Worm (Caenorhabditis elegans): Measurements from ENCODE around the gene arc-1.

Gene arc-1

DNA sequence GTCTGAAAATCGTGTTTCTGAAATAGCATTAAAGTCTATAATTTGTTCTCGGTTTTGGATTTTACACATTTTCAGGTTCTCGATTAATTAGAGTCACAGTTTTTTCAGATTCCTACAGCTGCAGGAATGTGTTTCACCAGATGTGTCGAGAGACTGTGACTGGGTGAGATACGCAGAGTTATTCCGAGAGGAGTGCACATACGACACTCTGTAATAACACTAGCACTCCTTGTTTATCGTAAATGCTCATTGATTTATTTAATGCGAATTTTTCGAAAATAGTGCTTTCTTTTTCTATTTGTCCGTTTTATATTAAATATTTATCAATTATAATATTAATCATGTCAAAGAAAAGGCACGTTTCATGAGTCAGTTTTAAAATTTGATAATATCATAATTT is 7.4 kb upstream of the arc-1 start, which contains the start of gene ZK1320.11:
ZK1320.11 (plus strand) TSS at position 243 of the 400 bp plus-strand sequence.
- TF ChIP-seq ztf-29 (GFP tag; IDR thresholded peaks at IDR 0.05) (no peak), flt-1 (GFP tag; IDR thresholded peaks at IDR 0.05) (no peak), med-1 (GFP tag; optimal IDR thresholded peaks at IDR 0.05; ENCODE audit: insufficient read depth) (no peak), ref-1 (GFP tag; conservative IDR thresholded peaks at IDR 0.05) (no peak), T22C8.4 (GFP tag; IDR thresholded peaks at IDR 0.05) (no peak), tab-1 (GFP tag; IDR thresholded peaks at IDR 0.05) (no peak), klf-2 (GFP tag; conservative IDR thresholded peaks at IDR 0.05) (no peak), cog-1 (tag; optimal IDR thresholded peaks at IDR 0.05) (no peak), ztf-23 (GFP tag; IDR thresholded peaks at IDR 0.05) (no peak)

DNA sequence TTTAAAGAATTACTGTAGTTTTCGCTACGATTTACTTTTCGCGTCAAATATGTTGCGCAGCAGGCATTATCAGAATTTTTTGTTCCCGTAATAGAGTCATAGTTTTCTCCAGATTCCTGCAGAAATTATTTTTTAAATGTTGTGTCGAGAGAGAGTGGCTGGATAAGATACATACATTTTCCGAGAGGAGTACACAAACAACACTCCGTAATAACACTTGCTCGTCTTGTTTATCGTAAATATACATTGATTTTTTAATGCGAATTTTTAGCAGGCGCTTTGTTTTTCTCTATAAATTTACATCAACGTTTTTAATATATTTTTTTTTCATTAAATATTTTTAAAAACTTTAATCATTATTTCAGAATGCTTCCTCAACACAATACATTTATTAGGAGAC is 5.8 kb upstream of the arc-1 start, which contains the start of gene taf-8:
taf-8 (plus strand) TSS at position 360 of the 400 bp plus-strand sequence.
- TF ChIP-seq T22C8.4 (GFP tag; IDR thresholded peaks at IDR 0.05) (0 out of 2 replicates have a peak, but pooled peaks have one; percentile 23), med-1 (GFP tag; optimal IDR thresholded peaks at IDR 0.05; ENCODE audit: insufficient read depth) (no peak)

- TF ChIP-seq ref-1 (GFP tag; conservative IDR thresholded peaks at IDR 0.05) (no peak), ztf-23 (GFP tag; IDR thresholded peaks at IDR 0.05) (no peak), med-1 (GFP tag; optimal IDR thresholded peaks at IDR 0.05; ENCODE audit: insufficient read depth) (no peak), ztf-29 (GFP tag; IDR thresholded peaks at IDR 0.05) (no peak), T22C8.4 (GFP tag; IDR thresholded peaks at IDR 0.05) (no peak), tab-1 (GFP tag; IDR thresholded peaks at IDR 0.05) (no peak), flt-1 (GFP tag; IDR thresholded peaks at IDR 0.05) (no peak), cog-1 (tag; optimal IDR thresholded peaks at IDR 0.05) (no peak), klf-2 (GFP tag; conservative IDR thresholded peaks at IDR 0.05) (no peak)
These were observed 3.5 kb upstream of the arc-1 start, which contains the start of gene ZK1320.7 for ce11 chrII:9671308-9671707. ZK1320.7 (plus strand) TSS chrII:9671608.

ce11 chrII:9677470-9677869 is 2.7 kb downstream of the arc-1 start:
- TF ChIP-seq med-1 (GFP tag; optimal IDR thresholded peaks at IDR 0.05; ENCODE audit: insufficient read depth), result no peak
- no peak for TF ChIP-seq ztf-23 (GFP tag; IDR thresholded peaks at IDR 0.05)
- no peak for TF ChIP-seq ref-1 (GFP tag; conservative IDR thresholded peaks at IDR 0.05)
- TF ChIP-seq ztf-29 (GFP tag; IDR thresholded peaks at IDR 0.05), result no peak
- no peak for TF ChIP-seq T22C8.4 (GFP tag; IDR thresholded peaks at IDR 0.05)
- no peak for TF ChIP-seq cog-1 (tag; optimal IDR thresholded peaks at IDR 0.05)
- TF ChIP-seq tab-1 (GFP tag; IDR thresholded peaks at IDR 0.05), result no peak
- no peak for TF ChIP-seq klf-2 (GFP tag; conservative IDR thresholded peaks at IDR 0.05)
- TF ChIP-seq flt-1 (GFP tag; IDR thresholded peaks at IDR 0.05), result no peak

ce11 chrII:9679842-9680241 is 5.1 kb downstream of the arc-1 start:
- no peak for TF ChIP-seq ztf-29 (GFP tag; IDR thresholded peaks at IDR 0.05)
- no peak for TF ChIP-seq tab-1 (GFP tag; IDR thresholded peaks at IDR 0.05)
- no peak for TF ChIP-seq ztf-23 (GFP tag; IDR thresholded peaks at IDR 0.05)

DNA sequence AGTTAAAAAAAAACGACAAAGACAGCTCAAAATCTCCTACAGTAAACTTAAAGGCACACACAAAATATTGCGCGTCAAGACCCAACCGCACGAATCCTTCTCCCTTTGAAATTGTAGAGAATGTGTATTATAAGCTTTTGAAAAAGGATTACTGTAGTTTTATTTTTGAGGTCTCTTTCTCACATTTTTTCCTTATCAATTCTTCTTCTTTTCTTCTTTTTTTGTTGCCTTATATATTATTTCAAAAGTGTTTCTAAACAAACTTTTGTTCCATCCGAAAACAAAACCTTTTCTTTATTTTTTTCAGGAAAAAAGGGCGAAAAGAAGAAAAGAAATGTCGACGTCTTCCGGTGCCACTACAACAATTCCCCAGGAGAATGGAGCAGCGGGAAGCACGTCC is 5.7 kb downstream of the arc-1 start, which contains the start of gene ZK1320.13:
ZK1320.13 (plus strand) TSS at position 301 of the 400 bp plus-strand sequence.
- no peak for TF ChIP-seq flt-1 (GFP tag; IDR thresholded peaks at IDR 0.05)
- no peak for TF ChIP-seq ztf-29 (GFP tag; IDR thresholded peaks at IDR 0.05)
- TF ChIP-seq ref-1 (GFP tag; conservative IDR thresholded peaks at IDR 0.05), result no peak
- no peak for TF ChIP-seq klf-2 (GFP tag; conservative IDR thresholded peaks at IDR 0.05)
- TF ChIP-seq T22C8.4 (GFP tag; IDR thresholded peaks at IDR 0.05), result no peak

- no peak for TF ChIP-seq flt-1 (GFP tag; IDR thresholded peaks at IDR 0.05)
- no peak for TF ChIP-seq med-1 (GFP tag; optimal IDR thresholded peaks at IDR 0.05; ENCODE audit: insufficient read depth)
- no peak for TF ChIP-seq tab-1 (GFP tag; IDR thresholded peaks at IDR 0.05)
- TF ChIP-seq T22C8.4 (GFP tag; IDR thresholded peaks at IDR 0.05), result no peak
These were observed 7.3 kb downstream of the arc-1 start for ce11 chrII:9682044-9682443.

DNA sequence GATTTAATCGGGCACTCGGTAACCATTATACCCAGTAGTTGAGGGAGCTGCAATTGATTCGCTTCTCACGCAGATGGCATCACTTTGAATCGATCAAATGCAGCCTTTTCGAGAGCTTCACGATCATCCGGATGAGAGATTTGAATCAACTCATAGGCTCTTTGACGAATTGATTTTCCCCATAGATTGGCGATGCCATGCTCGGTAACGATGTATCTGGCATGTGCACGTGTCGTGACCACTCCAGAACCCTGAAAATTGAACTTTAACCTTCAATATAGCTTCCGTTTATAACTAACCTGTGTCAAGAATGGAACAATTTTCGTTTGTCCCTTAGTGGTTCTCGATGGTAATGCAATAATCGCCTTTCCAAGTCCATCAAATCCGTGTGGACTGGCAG is 9.4 kb downstream of the arc-1 start:
- TF ChIP-seq med-1 (GFP tag; optimal IDR thresholded peaks at IDR 0.05; ENCODE audit: insufficient read depth) (no peak), T22C8.4 (GFP tag; IDR thresholded peaks at IDR 0.05) (no peak), flt-1 (GFP tag; IDR thresholded peaks at IDR 0.05) (no peak), ref-1 (GFP tag; conservative IDR thresholded peaks at IDR 0.05) (no peak), tab-1 (GFP tag; IDR thresholded peaks at IDR 0.05) (no peak), klf-2 (GFP tag; conservative IDR thresholded peaks at IDR 0.05) (no peak), ztf-29 (GFP tag; IDR thresholded peaks at IDR 0.05) (no peak), cog-1 (tag; optimal IDR thresholded peaks at IDR 0.05) (no peak), ztf-23 (GFP tag; IDR thresholded peaks at IDR 0.05) (no peak)

ce11 chrII:9686663-9687193 is 11.9 kb downstream of the arc-1 start, which contains the start of gene ZK1320.9:
ZK1320.9 (minus strand) TSS chrII:9686713.
- TF ChIP-seq cog-1 (tag; optimal IDR thresholded peaks at IDR 0.05) (no peak), ztf-23 (GFP tag; IDR thresholded peaks at IDR 0.05) (no peak), med-1 (GFP tag; optimal IDR thresholded peaks at IDR 0.05; ENCODE audit: insufficient read depth) (no peak)

DNA sequence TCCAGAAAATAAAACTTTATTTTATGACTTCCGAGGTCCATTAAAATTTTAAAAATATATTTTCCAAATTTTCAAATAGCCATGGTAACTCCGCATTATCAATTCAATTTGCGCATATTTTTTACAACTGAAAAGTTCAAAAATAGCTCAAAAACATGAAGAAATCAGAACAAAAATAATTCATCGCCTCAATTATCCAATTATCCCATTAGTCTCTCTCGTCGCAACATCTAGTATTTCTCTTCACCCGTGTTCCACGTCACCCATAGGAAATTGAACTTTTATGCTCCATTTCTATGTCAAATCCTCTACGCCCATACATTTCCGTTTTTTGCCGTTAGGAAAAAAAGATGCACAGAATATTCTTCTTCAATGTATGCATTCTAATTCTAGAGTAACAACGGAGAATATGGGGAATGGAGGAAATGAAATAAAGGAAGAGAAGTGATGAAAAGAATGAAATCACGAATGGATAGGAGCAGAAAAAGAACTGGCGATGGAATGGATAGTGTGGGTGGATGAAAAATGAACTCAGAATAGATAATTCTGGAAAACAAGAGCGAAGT is 15.4 kb downstream of the arc-1 start:
- no peak for TF ChIP-seq flt-1 (GFP tag; IDR thresholded peaks at IDR 0.05)
- no peak for TF ChIP-seq tab-1 (GFP tag; IDR thresholded peaks at IDR 0.05)
- TF ChIP-seq ztf-23 (GFP tag; IDR thresholded peaks at IDR 0.05), result no peak
- no peak for TF ChIP-seq med-1 (GFP tag; optimal IDR thresholded peaks at IDR 0.05; ENCODE audit: insufficient read depth)
- TF ChIP-seq ztf-29 (GFP tag; IDR thresholded peaks at IDR 0.05), result no peak
- TF ChIP-seq T22C8.4 (GFP tag; IDR thresholded peaks at IDR 0.05), result no peak
- TF ChIP-seq ref-1 (GFP tag; conservative IDR thresholded peaks at IDR 0.05), result no peak
- TF ChIP-seq cog-1 (tag; optimal IDR thresholded peaks at IDR 0.05), result no peak
- TF ChIP-seq klf-2 (GFP tag; conservative IDR thresholded peaks at IDR 0.05), result no peak
